Worm (Caenorhabditis elegans): Measurements from ENCODE around the gene nhr-101.
A peak's percentile ranks its signal among the peaks of the same experiment; 100 is the strongest.

The nhr-101 gene

DNA sequence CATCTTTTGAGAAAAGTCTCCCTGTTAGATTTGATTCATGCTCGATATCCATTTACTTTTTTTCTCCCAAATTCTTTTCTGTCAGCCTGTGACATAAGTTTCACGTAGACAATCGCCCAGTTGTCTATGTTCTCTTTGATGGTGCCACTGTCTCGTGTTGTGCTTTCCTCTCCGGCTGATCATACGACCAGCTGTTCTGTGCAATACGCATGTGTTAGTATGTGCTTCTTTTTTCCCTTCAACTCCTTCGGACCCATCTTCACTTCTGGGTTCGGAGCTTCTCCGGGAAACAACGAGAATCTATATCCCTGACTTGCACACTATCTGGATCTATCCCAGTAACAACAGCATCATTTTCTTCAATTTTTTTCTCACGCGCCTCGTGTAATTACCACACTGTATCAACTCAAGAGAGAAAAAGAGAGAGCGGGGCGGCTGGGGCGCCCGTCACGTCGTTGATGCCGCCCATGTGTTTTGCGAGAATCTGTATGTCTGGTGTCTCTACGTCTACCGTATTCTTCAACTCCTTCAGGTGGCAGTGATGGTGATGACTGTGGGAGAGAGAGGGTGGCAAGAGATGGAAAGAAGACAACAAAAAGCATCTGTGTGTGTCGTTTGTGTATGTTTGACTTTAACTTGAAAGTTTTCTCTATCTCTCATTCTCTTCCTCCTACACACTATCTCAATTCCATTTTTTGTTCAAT is 38.3 kb upstream of the nhr-101 start (continued):
- no peak for TF ChIP-seq alr-1 (tag; optimal IDR thresholded peaks at IDR 0.05; ENCODE audit: borderline replicate concordance)
- TF ChIP-seq tbx-2 (tag; optimal IDR thresholded peaks at IDR 0.05): peak; percentile 91
- TF ChIP-seq jun-1 (tag; optimal IDR thresholded peaks at IDR 0.05): peak; percentile 58
- peak; percentile 83 for TF ChIP-seq C16A3.4 (tag; optimal IDR thresholded peaks at IDR 0.05)
- TF ChIP-seq isw-1 (GFP tag; IDR thresholded peaks at IDR 0.05): no peak; the same call in 1 of the 2 replicates
- peak; percentile 35 for TF ChIP-seq nhr-237 (tag; optimal IDR thresholded peaks at IDR 0.05)
- TF ChIP-seq ceh-8 (GFP tag; optimal IDR thresholded peaks at IDR 0.05): no peak
- TF ChIP-seq lin-13 (GFP tag; optimal IDR thresholded peaks at IDR 0.05): peak; percentile 75
- peak; percentile 84 for TF ChIP-seq nhr-19 (GFP tag; conservative IDR thresholded peaks at IDR 0.05)

DNA sequence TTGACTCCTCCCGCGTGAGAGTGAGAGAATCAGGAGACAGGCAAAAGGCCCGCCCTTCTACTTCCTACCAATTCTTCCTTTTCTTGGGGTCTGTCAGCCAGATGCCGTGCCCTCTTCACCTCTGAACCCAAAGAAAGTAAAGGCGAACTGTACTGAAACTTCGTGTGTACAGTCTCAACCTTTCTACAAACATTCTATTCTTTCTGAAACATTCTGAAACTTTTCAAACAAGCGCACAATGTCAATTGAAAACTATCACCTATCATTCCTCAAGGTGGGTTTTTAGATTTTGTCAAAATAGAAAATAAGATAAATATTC is 37.8 kb upstream of the nhr-101 start:
- no peak for TF ChIP-seq C16A3.4 (tag; optimal IDR thresholded peaks at IDR 0.05)
- no peak for TF ChIP-seq hlh-17 (GFP tag; optimal IDR thresholded peaks at IDR 0.05; ENCODE audit: borderline replicate concordance)
- TF ChIP-seq sup-37 (GFP tag; optimal IDR thresholded peaks at IDR 0.05): no peak
- no peak for TF ChIP-seq nhr-12 (tag; optimal IDR thresholded peaks at IDR 0.05)
- TF ChIP-seq mab-9 (GFP tag; IDR thresholded peaks at IDR 0.05): no peak
- no peak for TF ChIP-seq ceh-90 (tag; optimal IDR thresholded peaks at IDR 0.05)
- TF ChIP-seq nhr-85 (tag): no peak
- TF ChIP-seq fkh-10 (GFP tag; optimal IDR thresholded peaks at IDR 0.05): no peak
- no peak for TF ChIP-seq elt-3 (tag; optimal IDR thresholded peaks at IDR 0.05)
- TF ChIP-seq tbx-2 (tag; optimal IDR thresholded peaks at IDR 0.05): no peak

DNA sequence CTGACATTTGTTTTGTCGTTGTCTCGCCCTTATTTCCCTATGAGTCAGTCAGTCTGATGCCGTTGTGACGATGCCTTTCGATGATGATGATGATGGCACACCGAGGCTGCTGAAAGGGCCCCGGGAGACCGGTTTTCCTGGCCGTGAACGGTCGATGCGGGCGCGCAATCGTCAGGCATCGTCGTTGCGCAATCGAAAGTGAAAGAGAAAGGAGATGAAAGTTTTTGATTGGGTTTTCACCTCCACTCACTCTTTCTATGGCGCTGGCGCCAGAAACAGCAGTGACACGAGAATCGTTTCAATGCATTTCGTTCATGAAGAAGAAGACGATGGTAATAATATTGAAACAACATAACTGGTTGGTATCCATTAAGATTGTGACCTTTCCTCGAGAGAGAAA is 37.3 kb upstream of the nhr-101 start:
- TF ChIP-seq efl-3 (GFP tag; optimal IDR thresholded peaks at IDR 0.05) (peak; percentile 13), ceh-63 (GFP tag; optimal IDR thresholded peaks at IDR 0.05) (no peak), pag-3 (tag; optimal IDR thresholded peaks at IDR 0.05; ENCODE audit: borderline replicate concordance, insufficient read depth) (peak; percentile 59), snu-23 (GFP tag; optimal IDR thresholded peaks at IDR 0.05) (peak; percentile 51), unc-86 (tag; optimal IDR thresholded peaks at IDR 0.05) (no peak), egl-13 (tag; optimal IDR thresholded peaks at IDR 0.05) (no peak), sup-37 (GFP tag; optimal IDR thresholded peaks at IDR 0.05) (no peak), unc-30 (tag; optimal IDR thresholded peaks at IDR 0.05) (no peak), zag-1 (tag; optimal IDR thresholded peaks at IDR 0.05) (no peak), rnt-1 (tag; optimal IDR thresholded peaks at IDR 0.05) (peak; percentile 41), nhr-90 (tag; optimal IDR thresholded peaks at IDR 0.05; ENCODE audit: poor library complexity) (peak; percentile 60), nhr-84 (tag; optimal IDR thresholded peaks at IDR 0.05) (no peak), swsn-7 (tag; optimal IDR thresholded peaks at IDR 0.05) (peak; percentile 9), nhr-47 (tag; optimal IDR thresholded peaks at IDR 0.05) (no peak), nhr-19 (GFP tag; conservative IDR thresholded peaks at IDR 0.05) (no peak; the same call in none of the 2 replicates), nhr-85 (tag) (peak; percentile 99), ceh-90 (tag; optimal IDR thresholded peaks at IDR 0.05) (no peak), unc-130 (tag; optimal IDR thresholded peaks at IDR 0.05) (no peak), snpc-4 (tag; optimal IDR thresholded peaks at IDR 0.05) (no peak), jun-1 (tag; optimal IDR thresholded peaks at IDR 0.05) (peak; percentile 14), aly-2 (tag; optimal IDR thresholded peaks at IDR 0.05) (no peak), unc-98 (GFP tag; IDR thresholded peaks at IDR 0.05) (no peak), blmp-1 (tag; optimal IDR thresholded peaks at IDR 0.05) (peak; percentile 100), nhr-11 (tag; optimal IDR thresholded peaks at IDR 0.05) (no peak), egl-27 (tag; optimal IDR thresholded peaks at IDR 0.05) (peak in 1 of 2 experiments; percentile 58), hlh-17 (GFP tag; optimal IDR thresholded peaks at IDR 0.05; ENCODE audit: borderline replicate concordance) (no peak), nhr-71 (tag; optimal IDR thresholded peaks at IDR 0.05) (peak; percentile 66), C34B4.2 (tag; optimal IDR thresholded peaks at IDR 0.05) (no peak), hlh-4 (tag; optimal IDR thresholded peaks at IDR 0.05) (no peak), ama-1 (optimal IDR thresholded peaks at IDR 0.05) (no peak), C16A3.4 (tag; optimal IDR thresholded peaks at IDR 0.05) (no peak), F16B12.6 (tag; optimal IDR thresholded peaks at IDR 0.05) (no peak), mab-9 (GFP tag; IDR thresholded peaks at IDR 0.05) (0 out of 2 replicates have a peak, but pooled peaks have one; percentile 38), lsy-2 (tag; optimal IDR thresholded peaks at IDR 0.05) (peak in 1 of 2 experiments; percentile 50), fkh-4 (tag; optimal IDR thresholded peaks at IDR 0.05; ENCODE audit: borderline replicate concordance) (no peak), grh-1 (GFP tag; IDR thresholded peaks at IDR 0.05) (peak; percentile 96), nhr-12 (tag; optimal IDR thresholded peaks at IDR 0.05) (no peak), fos-1 (tag; optimal IDR thresholded peaks at IDR 0.05) (no peak), mef-2 (tag; optimal IDR thresholded peaks at IDR 0.05) (no peak)

Data from whole organism, L1 larva.